Worm (Caenorhabditis elegans): ENCODE results near the gene F14F8.8.

ce11 chrV:16666647-16667046 lies 5.5 kb downstream of the F14F8.8 start, which contains the start of gene F14F8.14:
- TF ChIP-seq W03F9.2 (tag; optimal IDR thresholded peaks at IDR 0.05) (no peak), him-1 (tag; optimal IDR thresholded peaks at IDR 0.05) (no peak), dao-5 (tag; optimal IDR thresholded peaks at IDR 0.05) (no peak)
